Worm (Caenorhabditis elegans) whole organism, young adult: ENCODE results near the gene sri-62.
A peak's percentile ranks its signal among the peaks of the same experiment; 100 is the strongest.

Experiments
- B0035.1 ChIP-seq: sonication (generic microtip); optimal IDR thresholded peaks from 2 replicates; lab custom pipeline; 2016; ENCODE audit warnings: missing genetic modification characterization, mild to moderate bottlenecking, missing compliant biosample characterization, missing genotype, missing genetic modification reagents
- B0261.1 ChIP-seq: sonication (generic microtip); optimal IDR thresholded peaks from 2 replicates; lab custom pipeline; 2016; ENCODE audit warnings: mild to moderate bottlenecking, missing genetic modification characterization, moderate library complexity, missing compliant biosample characterization
- C17E4.6 ChIP-seq: fragments of 200-800 bp; sonication (Bioruptor generic); IDR thresholded peaks from 2 replicates; pipeline ENCODE4 v1.3.6; 2022; ENCODE audit warnings: missing genetic modification reagents, missing genetic modification characterization, missing compliant biosample characterization
- D2030.7 ChIP-seq: fragments of 200-800 bp; sonication (Bioruptor generic); IDR thresholded peaks from 2 replicates; pipeline ENCODE4 v1.3.6; 2022; ENCODE audit warnings: missing genetic modification reagents, missing genetic modification characterization, missing compliant biosample characterization
- F22D6.2 ChIP-seq: sonication (generic microtip); optimal IDR thresholded peaks from 2 replicates; lab custom pipeline; 2016; ENCODE audit warnings: mild to moderate bottlenecking, missing genetic modification characterization, missing compliant biosample characterization
- F37B4.10 ChIP-seq: fragments of 200-800 bp; sonication (Bioruptor generic); IDR thresholded peaks from 2 replicates; pipeline ENCODE4 v1.3.6; 2022; ENCODE audit warnings: missing genetic modification characterization, missing compliant biosample characterization
- T07F8.4 ChIP-seq: sonication (generic microtip); optimal IDR thresholded peaks from 2 replicates; lab custom pipeline; 2016; ENCODE audit warnings: mild to moderate bottlenecking, missing genetic modification characterization, moderate library complexity, missing compliant biosample characterization
- Y53G8AR.9 ChIP-seq: fragments of 200-800 bp; sonication (Bioruptor generic); conservative IDR thresholded peaks from 2 replicates; pipeline ENCODE4 v1.3.6; 2022; ENCODE audit warnings: missing genetic modification reagents, missing genetic modification characterization, missing compliant biosample characterization
- Y56A3A.18 ChIP-seq: fragments of 200-800 bp; sonication (Bioruptor generic); IDR thresholded peaks from 2 replicates; pipeline ENCODE4 v1.3.6; 2022; ENCODE audit warnings: missing genetic modification reagents, missing genetic modification characterization, missing compliant biosample characterization
- Y67H2A.10 ChIP-seq: fragments of 200-800 bp; sonication (Bioruptor generic); conservative IDR thresholded peaks from 2 replicates; pipeline ENCODE4 v1.3.6; 2022; ENCODE audit warnings: missing genetic modification reagents, missing genetic modification characterization, missing compliant biosample characterization
- cebp-2 ChIP-seq: fragments of 200-800 bp; sonication (Bioruptor generic); IDR thresholded peaks from 2 replicates; pipeline ENCODE4 v1.3.6; 2022; ENCODE audit warnings: missing genetic modification characterization, missing compliant biosample characterization
- ceh-40 ChIP-seq: fragments of 200-800 bp; sonication (Bioruptor generic); IDR thresholded peaks from 2 replicates; pipeline ENCODE4 v1.3.6; 2022; ENCODE audit warnings: missing genetic modification characterization, missing compliant biosample characterization
- ceh-79 ChIP-seq: sonication (generic microtip); optimal IDR thresholded peaks from 2 replicates; lab custom pipeline; 2017; ENCODE audit warnings: mild to moderate bottlenecking, missing genetic modification characterization, missing compliant biosample characterization
- ceh-91 ChIP-seq: fragments of 200-800 bp; sonication (Bioruptor generic); IDR thresholded peaks from 2 replicates; pipeline ENCODE4 v1.3.6; 2022; ENCODE audit warnings: missing genetic modification reagents, missing genetic modification characterization, missing compliant biosample characterization
- die-1 ChIP-seq: sonication (generic microtip); optimal IDR thresholded peaks from 2 replicates; lab custom pipeline; 2016; ENCODE audit warnings: missing genotype, mild to moderate bottlenecking, missing genetic modification characterization, missing compliant biosample characterization
- egrh-3 ChIP-seq: fragments of 200-800 bp; sonication (Bioruptor generic); IDR thresholded peaks from 2 replicates; pipeline ENCODE4 v1.3.6; 2022; ENCODE audit warnings: missing genetic modification reagents, missing genetic modification characterization, missing compliant biosample characterization
- him-1 ChIP-seq: sonication (generic microtip); optimal IDR thresholded peaks from 2 replicates; lab custom pipeline; 2016; ENCODE audit warnings: missing genotype, missing genetic modification reagents, missing genetic modification characterization, missing compliant biosample characterization
- hlh-12 ChIP-seq: sonication (generic microtip); optimal IDR thresholded peaks from 2 replicates; lab custom pipeline; 2016; ENCODE audit warnings: missing genetic modification characterization, missing compliant biosample characterization
- hmg-1.2 ChIP-seq: fragments of 200-800 bp; sonication (Bioruptor generic); IDR thresholded peaks from 2 replicates; pipeline ENCODE4 v1.3.6; 2022; ENCODE audit warnings: missing genetic modification reagents, missing genetic modification characterization, missing compliant biosample characterization
- hmg-20 ChIP-seq: fragments of 200-800 bp; sonication (Bioruptor generic); IDR thresholded peaks from 2 replicates; pipeline ENCODE4 v1.3.6; 2022; ENCODE audit warnings: missing genetic modification reagents, missing genetic modification characterization, missing compliant biosample characterization
- let-607 ChIP-seq, 2 experiments: fragments of 200-800 bp in 1 of 2; sonication (Bioruptor generic) in 1 of 2; sonication (generic microtip) in 1 of 2; optimal IDR thresholded peaks; 2 replicates each; lab custom pipeline; 2016 to 2018; ENCODE audit warnings: mild to moderate bottlenecking in 2 of 2, missing compliant biosample characterization in 2 of 2, missing genetic modification characterization in 2 of 2, moderate library complexity in 2 of 2, missing genotype in 1 of 2
- lin-26 ChIP-seq: fragments of 200-800 bp; sonication (Bioruptor generic); IDR thresholded peaks from 2 replicates; pipeline ENCODE4 v1.3.6; 2022; ENCODE audit warnings: missing genetic modification reagents, missing genetic modification characterization, missing compliant biosample characterization
- lin-54 ChIP-seq: fragments of 200-800 bp; sonication (Bioruptor generic); optimal IDR thresholded peaks from 2 replicates; lab custom pipeline; 2018; ENCODE audit warnings: mild to moderate bottlenecking, missing genetic modification characterization, missing compliant biosample characterization
- lsl-1 ChIP-seq: fragments of 200-800 bp; sonication (Bioruptor generic); optimal IDR thresholded peaks from 2 replicates; lab custom pipeline; 2018; ENCODE audit warnings: mild to moderate bottlenecking, missing genetic modification characterization, moderate library complexity, missing compliant biosample characterization
- lsy-27 ChIP-seq: sonication (generic microtip); optimal IDR thresholded peaks from 2 replicates; lab custom pipeline; 2017; ENCODE audit warnings: missing genetic modification characterization, mild to moderate bottlenecking, missing compliant biosample characterization, antibody characterized with exemption, missing genotype, borderline replicate concordance; ENCODE audit not compliant: insufficient read depth
- madf-6 ChIP-seq: fragments of 200-800 bp; sonication (Bioruptor generic); IDR thresholded peaks from 2 replicates; pipeline ENCODE4 v1.3.6; 2022; ENCODE audit warnings: missing genetic modification reagents, missing genetic modification characterization, missing compliant biosample characterization
- mcd-1 ChIP-seq: fragments of 200-800 bp; sonication (Bioruptor generic); IDR thresholded peaks from 2 replicates; pipeline ENCODE4 v1.3.6; 2022; ENCODE audit warnings: missing genetic modification reagents, missing genetic modification characterization, missing compliant biosample characterization
- nfyb-1 ChIP-seq: fragments of 200-800 bp; sonication (Bioruptor generic); IDR thresholded peaks from 2 replicates; pipeline ENCODE4 v1.3.6; 2022; ENCODE audit warnings: missing genetic modification reagents, missing genetic modification characterization, missing compliant biosample characterization
- nhr-27 ChIP-seq: fragments of 200-800 bp; sonication (Bioruptor generic); optimal IDR thresholded peaks from 2 replicates; lab custom pipeline; 2018; ENCODE audit warnings: mild to moderate bottlenecking, missing genetic modification characterization, moderate library complexity, missing compliant biosample characterization
- pbrm-1 ChIP-seq: fragments of 200-800 bp; sonication (Bioruptor generic); IDR thresholded peaks from 2 replicates; pipeline ENCODE4 v1.3.6; 2022; ENCODE audit warnings: missing genetic modification reagents, missing genetic modification characterization, missing compliant biosample characterization
- rpc-1 ChIP-seq, 2 experiments: fragments of 150-350 bp in 1 of 2; sonication (generic microtip) in 1 of 2; optimal IDR thresholded peaks; 2 replicates each; lab custom pipeline; 2014 to 2018; ENCODE audit warnings: missing biosample characterization in 1 of 2, missing genetic modification characterization in 1 of 2, missing genetic modification reagents in 1 of 2, missing genotype in 1 of 2
- sea-2 ChIP-seq: fragments of 200-800 bp; sonication (Bioruptor generic); IDR thresholded peaks from 2 replicates; pipeline ENCODE4 v1.3.6; 2022; ENCODE audit warnings: missing genetic modification characterization, missing compliant biosample characterization
- snpc-4 ChIP-seq, 5 experiments: fragments of 150-350 bp in 1 of 5; sonication (generic microtip) in 4 of 5; optimal IDR thresholded peaks; 2 replicates each; lab custom pipeline; 2014 to 2018; ENCODE audit warnings: missing genetic modification characterization in 5 of 5, missing biosample characterization in 3 of 5, antibody characterized with exemption in 2 of 5, mild to moderate bottlenecking in 2 of 5, missing compliant biosample characterization in 2 of 5, missing genotype in 2 of 5, moderate library complexity in 2 of 5, missing genetic modification reagents in 1 of 5
- somi-1 ChIP-seq: fragments of 200-800 bp; sonication (Bioruptor generic); optimal IDR thresholded peaks from 2 replicates; lab custom pipeline; 2018; ENCODE audit warnings: mild to moderate bottlenecking, missing genetic modification characterization, missing compliant biosample characterization
- tbp1 ChIP-seq: fragments of 200-800 bp; sonication (Bioruptor generic); optimal IDR thresholded peaks from 2 replicates; lab custom pipeline; 2018; ENCODE audit warnings: mild to moderate bottlenecking, missing genetic modification characterization, missing compliant biosample characterization
- tbx-9 ChIP-seq: sonication (generic microtip); optimal IDR thresholded peaks from 2 replicates; lab custom pipeline; 2016; ENCODE audit warnings: borderline replicate concordance, missing genetic modification characterization, inconsistent platforms, missing compliant biosample characterization
- zfh-2 ChIP-seq: fragments of 200-800 bp; sonication (Bioruptor generic); conservative IDR thresholded peaks from 2 replicates; pipeline ENCODE4 v1.3.6; 2022; ENCODE audit warnings: missing genetic modification reagents, missing genetic modification characterization, missing compliant biosample characterization
- ztf-18 ChIP-seq: sonication (generic microtip); optimal IDR thresholded peaks from 2 replicates; lab custom pipeline; 2016; ENCODE audit warnings: missing genotype, mild to moderate bottlenecking, missing genetic modification characterization, missing compliant biosample characterization
- ztf-25 ChIP-seq: fragments of 200-800 bp; sonication (Bioruptor generic); IDR thresholded peaks from 2 replicates; pipeline ENCODE4 v1.3.6; 2022; ENCODE audit warnings: missing genetic modification reagents, missing genetic modification characterization, missing compliant biosample characterization

sri-62 gene

ce11 chrII:2736156-2736728 lies 38.0 kb upstream of the sri-62 start, which contains the start of gene T05A8.8 (continued):
- no peak for TF ChIP-seq let-607 (tag; optimal IDR thresholded peaks at IDR 0.05; lab: Kevin White, UChicago)
- no peak for TF ChIP-seq ceh-91 (GFP tag; lab: Robert Waterston, UW)
- TF ChIP-seq T07F8.4 (tag; lab: Kevin White, UChicago) = no peak

ce11 chrII:2735644-2736043 lies 37.4 kb upstream of the sri-62 start:
- TF ChIP-seq nfyb-1 (GFP tag; lab: Robert Waterston, UW) = peak; percentile 68; the same call in 1 of the 2 replicates
- no peak for TF ChIP-seq sea-2
- peak; percentile 50 for TF ChIP-seq rpc-1 (optimal IDR thresholded peaks at IDR 0.05; lab: Kevin White, UChicago)
- peak; percentile 75 for TF ChIP-seq rpc-1 (tag; optimal IDR thresholded peaks at IDR 0.05; lab: Kevin White, UChicago)
- TF ChIP-seq somi-1 (GFP tag; lab: Kevin White, UChicago) = no peak
- peak; percentile 61; the same call in 1 of the 2 replicates for TF ChIP-seq cebp-2 (GFP tag; lab: Robert Waterston, UW)
- TF ChIP-seq F37B4.10 (GFP tag; lab: Robert Waterston, UW) = no peak
- peak; percentile 39; the same call in 1 of the 2 replicates for TF ChIP-seq Y56A3A.18
- TF ChIP-seq lin-26 (GFP tag; lab: Robert Waterston, UW) = peak; percentile 76
- TF ChIP-seq ztf-25 = peak; percentile 62; the same call in 1 of the 2 replicates
- peak; percentile 59 for TF ChIP-seq him-1 (tag; lab: Kevin White, UChicago)
- no peak for TF ChIP-seq nhr-27 (tag; lab: Kevin White, UChicago)
- TF ChIP-seq B0261.1 (tag; lab: Kevin White, UChicago) = peak; percentile 74
- peak; percentile 35; the same call in 1 of the 2 replicates for TF ChIP-seq pbrm-1
- TF ChIP-seq tbp1 = peak; percentile 86
- peak; percentile 43 for TF ChIP-seq zfh-2
- TF ChIP-seq hmg-1.2 = peak; percentile 55
- TF ChIP-seq ceh-40 (GFP tag; lab: Robert Waterston, UW) = 0 out of 2 replicates have a peak, but pooled peaks have one; percentile 42
- no peak for TF ChIP-seq hlh-12
- TF ChIP-seq F22D6.2 (tag; lab: Kevin White, UChicago) = no peak
- TF ChIP-seq lin-54 (GFP tag; lab: Kevin White, UChicago) = peak; percentile 13
- peak; percentile 68 for TF ChIP-seq D2030.7
- no peak for TF ChIP-seq C17E4.6
- no peak for TF ChIP-seq B0035.1
- TF ChIP-seq snpc-4 (GFP tag; optimal IDR thresholded peaks at IDR 0.05; lab: Kevin White, UChicago) = no peak
- TF ChIP-seq snpc-4 (tag; optimal IDR thresholded peaks at IDR 0.05; lab: Kevin White, UChicago) = peak in 2 of 4 experiments; percentile 2 to 20
- TF ChIP-seq Y53G8AR.9 (GFP tag; lab: Robert Waterston, UW) = no peak
- no peak for TF ChIP-seq Y67H2A.10 (GFP tag; lab: Robert Waterston, UW)
- TF ChIP-seq lsy-27 (tag; lab: Kevin White, UChicago) = no peak
- peak; percentile 14 for TF ChIP-seq ztf-18 (tag; lab: Kevin White, UChicago)
- peak; percentile 53; the same call in 1 of the 2 replicates for TF ChIP-seq madf-6
- peak; percentile 5 for TF ChIP-seq lsl-1 (GFP tag; lab: Kevin White, UChicago)
- TF ChIP-seq ceh-79 = no peak
- TF ChIP-seq egrh-3 (GFP tag; lab: Robert Waterston, UW) = peak; percentile 72
- TF ChIP-seq tbx-9 (tag; lab: Kevin White, UChicago) = no peak
- peak; percentile 52; the same call in 1 of the 2 replicates for TF ChIP-seq mcd-1 (GFP tag; lab: Robert Waterston, UW)
- peak; percentile 48 for TF ChIP-seq die-1 (tag; lab: Kevin White, UChicago)
- peak; percentile 46; the same call in 1 of the 2 replicates for TF ChIP-seq hmg-20 (GFP tag; lab: Robert Waterston, UW)
